Worm (Caenorhabditis elegans) whole organism, L2 larva: ENCODE measurements around the gene srx-58.

ENCODE experiments used
- C34F6.9 ChIP-seq: fragments of 150-350 bp; optimal IDR thresholded peaks from 2 replicates; lab custom pipeline; 2014; ENCODE audit warnings: missing biosample characterization, missing genetic modification characterization
- ceh-82 ChIP-seq: fragments of 150-350 bp; optimal IDR thresholded peaks from 2 replicates; lab custom pipeline; 2014; ENCODE audit warnings: missing biosample characterization, missing genetic modification characterization
- egl-27 ChIP-seq: sonication (generic microtip); optimal IDR thresholded peaks from 3 replicates; lab custom pipeline; 2017; ENCODE audit warnings: missing biosample characterization, missing genetic modification reagents, missing genetic modification characterization
- fos-1 ChIP-seq: fragments of 150-350 bp; optimal IDR thresholded peaks from 2 replicates; lab custom pipeline; 2014; ENCODE audit warnings: missing biosample characterization, missing genetic modification characterization
- gmeb-1 ChIP-seq: fragments of 150-350 bp; optimal IDR thresholded peaks from 2 replicates; lab custom pipeline; 2014; ENCODE audit warnings: missing biosample characterization, missing genetic modification characterization
- lin-13 ChIP-seq: fragments of 150-350 bp; optimal IDR thresholded peaks from 2 replicates; lab custom pipeline; 2014; ENCODE audit warnings: missing biosample characterization, missing genetic modification reagents, missing genetic modification characterization
- lin-39 ChIP-seq: fragments of 150-350 bp; optimal IDR thresholded peaks from 2 replicates; lab custom pipeline; 2014; ENCODE audit warnings: missing biosample characterization, missing genetic modification reagents, missing genetic modification characterization
- mbf-1 ChIP-seq: sonication (generic microtip); optimal IDR thresholded peaks from 2 replicates; lab custom pipeline; 2017; ENCODE audit warnings: missing biosample characterization, missing genetic modification characterization
- nhr-11 ChIP-seq: fragments of 150-350 bp; optimal IDR thresholded peaks from 2 replicates; lab custom pipeline; 2014; ENCODE audit warnings: missing biosample characterization, missing genetic modification characterization
- nhr-129 ChIP-seq: fragments of 150-350 bp; optimal IDR thresholded peaks from 2 replicates; lab custom pipeline; 2014; ENCODE audit warnings: missing biosample characterization, missing genetic modification characterization
- nhr-21 ChIP-seq: fragments of 150-350 bp; optimal IDR thresholded peaks from 2 replicates; lab custom pipeline; 2014; ENCODE audit warnings: missing biosample characterization, missing genetic modification characterization
- nhr-23 ChIP-seq: fragments of 150-350 bp; optimal IDR thresholded peaks from 2 replicates; lab custom pipeline; 2014; ENCODE audit warnings: missing biosample characterization, missing genetic modification reagents, missing genetic modification characterization
- nhr-237 ChIP-seq: fragments of 150-350 bp; optimal IDR thresholded peaks from 2 replicates; lab custom pipeline; 2014; ENCODE audit warnings: missing biosample characterization, missing genetic modification characterization
- sma-3 ChIP-seq: sonication (generic microtip); optimal IDR thresholded peaks from 2 replicates; lab custom pipeline; 2016; ENCODE audit warnings: missing genetic modification reagents, missing genetic modification characterization, missing compliant biosample characterization
- sma-9 ChIP-seq, 2 experiments: fragments of 150-350 bp in 1 of 2; sonication (generic microtip) in 1 of 2; optimal IDR thresholded peaks; 2 replicates each; lab custom pipeline; 2014 to 2016; ENCODE audit warnings: missing genetic modification characterization in 2 of 2, mild to moderate bottlenecking in 1 of 2, missing biosample characterization in 1 of 2, missing compliant biosample characterization in 1 of 2, missing genetic modification reagents in 1 of 2, moderate library complexity in 1 of 2
- unc-55 ChIP-seq: fragments of 150-350 bp; sonication (generic microtip); optimal IDR thresholded peaks from 3 replicates; lab custom pipeline; 2014; ENCODE audit warnings: missing biosample characterization, missing genetic modification reagents, missing genetic modification characterization
- ztf-11 ChIP-seq: sonication (generic microtip); optimal IDR thresholded peaks from 2 replicates; lab custom pipeline; 2017; ENCODE audit warnings: missing biosample characterization, missing genetic modification characterization

The srx-58 gene

ce11 chrV:15398728-15399127 is 46.3 kb downstream of the srx-58 start, which contains the start of gene fbxa-199:
Gene fbxa-199, minus strand, starts transcription at chrV:15398828.
- TF ChIP-seq nhr-129, result no peak
- no peak for TF ChIP-seq mbf-1 (tag; lab: Kevin White, UChicago)
- TF ChIP-seq nhr-237, result no peak
- no peak for TF ChIP-seq ceh-82 (tag; lab: Kevin White, UChicago)
- no peak for TF ChIP-seq unc-55 (GFP tag; lab: Kevin White, UChicago)
- no peak for TF ChIP-seq nhr-11
- no peak for TF ChIP-seq sma-3 (GFP tag; lab: Kevin White, UChicago)
- TF ChIP-seq egl-27, result no peak
- no peak for TF ChIP-seq gmeb-1
- no peak for TF ChIP-seq lin-39 (tag; lab: Kevin White, UChicago)
- no peak for TF ChIP-seq sma-9 (GFP tag; optimal IDR thresholded peaks at IDR 0.05; lab: Kevin White, UChicago)
- TF ChIP-seq sma-9 (tag; optimal IDR thresholded peaks at IDR 0.05; lab: Kevin White, UChicago), result no peak
- TF ChIP-seq C34F6.9 (tag; lab: Kevin White, UChicago), result no peak
- TF ChIP-seq nhr-23 (tag; lab: Kevin White, UChicago), result no peak

DNA sequence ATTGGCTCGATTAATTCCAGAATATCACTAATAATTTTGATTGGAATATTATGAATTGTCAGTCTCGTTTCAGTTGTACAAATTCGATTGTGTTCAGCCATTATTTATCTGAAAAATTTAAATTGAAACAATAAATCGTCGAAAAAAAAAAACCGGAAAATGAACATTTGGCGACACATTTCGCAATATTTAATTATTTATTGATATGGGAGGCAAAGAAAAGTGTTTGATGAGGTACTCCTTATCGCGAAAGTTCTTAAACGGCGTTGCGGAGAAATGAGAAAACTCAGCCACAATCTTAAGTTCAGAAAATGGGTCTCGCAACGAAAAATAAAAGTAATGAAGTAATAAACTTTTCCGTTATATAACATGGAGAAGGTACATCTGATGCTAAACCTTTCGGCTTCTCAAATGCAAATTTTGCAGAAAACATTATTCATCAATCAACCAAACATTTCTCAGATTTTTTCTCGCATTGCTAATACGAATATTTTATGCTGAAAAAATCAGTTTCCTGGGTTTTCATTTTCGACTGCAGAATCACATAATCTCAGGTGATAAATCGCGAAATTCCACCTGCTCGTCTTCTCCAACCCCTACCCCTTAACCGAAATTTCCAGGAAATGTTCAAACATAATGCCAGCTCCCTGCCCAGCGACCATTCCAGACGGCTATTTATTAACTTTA is 47.4 kb downstream of the srx-58 start, which contains the start of the genes T06E6.15 and sri-7:
Gene T06E6.15, minus strand, starts transcription at position 101 of the 687 bp plus-strand sequence.
Gene sri-7, plus strand, starts transcription at position 637 of the 687 bp plus-strand sequence.
- no peak for TF ChIP-seq lin-13 (GFP tag; lab: Kevin White, UChicago)
- TF ChIP-seq fos-1, result peak; percentile 33

- TF ChIP-seq mbf-1 (tag; lab: Kevin White, UChicago) (no peak), nhr-21 (no peak), fos-1 (peak; percentile 16), ztf-11 (tag; lab: Kevin White, UChicago) (no peak), gmeb-1 (no peak)
Observed at ce11 chrV:15401856-15402314, 49.4 kb downstream of the srx-58 start, which contains the start of gene fbxa-135. Gene fbxa-135, plus strand, starts transcription at chrV:15402264.
